Worm (Caenorhabditis elegans) whole organism, L4 larva: ENCODE results near the gene clec-4.

Experiments
- F10B5.3 ChIP-seq: sonication (generic microtip); optimal IDR thresholded peaks from 2 replicates; lab custom pipeline; 2016; ENCODE audit warnings: mild to moderate bottlenecking, missing genetic modification characterization, missing compliant biosample characterization
- F37D6.2 ChIP-seq: sonication (generic microtip); optimal IDR thresholded peaks from 2 replicates; lab custom pipeline; 2016; ENCODE audit warnings: mild to moderate bottlenecking, missing genetic modification characterization, missing compliant biosample characterization
- aly-2 ChIP-seq: sonication (generic microtip); optimal IDR thresholded peaks from 2 replicates; lab custom pipeline; 2018; ENCODE audit warnings: missing biosample characterization, missing genetic modification characterization
- ceh-20 ChIP-seq: fragments of 200-800 bp; sonication (Bioruptor generic); IDR thresholded peaks from 2 replicates; pipeline ENCODE4 v1.3.6; 2022; ENCODE audit warnings: missing genetic modification reagents, missing genetic modification characterization, missing compliant biosample characterization
- ceh-32 ChIP-seq: sonication (generic microtip); optimal IDR thresholded peaks from 2 replicates; lab custom pipeline; 2016; ENCODE audit warnings: mild to moderate bottlenecking, missing genetic modification characterization, missing compliant biosample characterization; ENCODE audit not compliant: poor library complexity
- nhr-10 ChIP-seq: fragments of 150-350 bp; optimal IDR thresholded peaks from 2 replicates; lab custom pipeline; 2014; ENCODE audit warnings: missing biosample characterization, missing genetic modification characterization
- nhr-111 ChIP-seq: fragments of 200-800 bp; sonication (Bioruptor generic); optimal IDR thresholded peaks from 2 replicates; lab custom pipeline; 2018; ENCODE audit warnings: mild to moderate bottlenecking, missing genetic modification characterization, missing compliant biosample characterization
- nhr-28 ChIP-seq: fragments of 150-350 bp; optimal IDR thresholded peaks from 2 replicates; lab custom pipeline; 2014; ENCODE audit warnings: missing biosample characterization, missing genetic modification characterization
- nhr-48 ChIP-seq: sonication (generic microtip); optimal IDR thresholded peaks from 2 replicates; lab custom pipeline; 2016; ENCODE audit warnings: mild to moderate bottlenecking, missing genetic modification characterization, missing compliant biosample characterization
- pqm-1 ChIP-seq: sonication (generic microtip); optimal IDR thresholded peaks from 2 replicates; lab custom pipeline; 2017; ENCODE audit warnings: missing biosample characterization, missing genetic modification characterization
- snpc-4 ChIP-seq: fragments of 150-350 bp; optimal IDR thresholded peaks from 2 replicates; lab custom pipeline; 2014; ENCODE audit warnings: missing biosample characterization, missing genetic modification characterization
- unc-62 ChIP-seq, 3 experiments: fragments of 150-350 bp in 1 of 3; sonication (generic microtip); optimal IDR thresholded peaks in 2 of 3; peaks in 1 of 3; 1 replicate in 1 of 3; 2 replicates in 2 of 3; lab custom pipeline; 2014 to 2017; ENCODE audit warnings: missing biosample characterization in 3 of 3, missing genetic modification characterization in 3 of 3, missing genetic modification reagents in 3 of 3, missing genotype in 1 of 3
- zag-1 ChIP-seq: fragments of 150-350 bp; optimal IDR thresholded peaks from 2 replicates; lab custom pipeline; 2014; ENCODE audit warnings: missing biosample characterization, missing genetic modification characterization
- zip-11 ChIP-seq: fragments of 200-800 bp; sonication (Bioruptor generic); IDR thresholded peaks from 2 replicates; pipeline ENCODE4 v1.3.6; 2022; ENCODE audit warnings: missing genetic modification characterization, missing compliant biosample characterization

DNA sequence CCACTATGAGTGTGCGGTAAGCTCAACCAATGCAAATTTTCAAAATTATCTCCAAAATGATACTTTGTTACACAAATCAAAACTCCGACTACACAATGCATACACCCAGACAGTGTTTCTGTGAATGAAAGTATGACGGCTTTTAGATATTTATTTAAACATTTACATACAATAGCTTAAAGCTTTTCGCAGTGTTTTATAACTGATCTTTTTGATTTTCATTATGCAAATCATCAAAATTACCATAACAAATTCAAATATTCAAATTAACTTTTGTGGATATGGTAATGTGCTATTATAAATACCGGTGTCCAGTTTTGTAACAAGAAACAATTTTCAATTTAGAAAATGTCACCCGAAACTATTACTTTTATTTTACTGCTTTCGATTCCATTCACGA is 34.5 kb downstream of the clec-4 start, which contains the start of the genes F49C5.5 and F49C5.10:
- TF ChIP-seq F37D6.2 (tag; lab: Kevin White, UChicago), result no peak
- no peak for TF ChIP-seq snpc-4 (tag; lab: Kevin White, UChicago)
- TF ChIP-seq ceh-32 (tag; lab: Kevin White, UChicago), result no peak
- TF ChIP-seq zag-1 (tag; lab: Kevin White, UChicago), result no peak
- no peak for TF ChIP-seq nhr-111 (GFP tag; lab: Kevin White, UChicago)
- no peak for TF ChIP-seq nhr-28 (tag; lab: Kevin White, UChicago)
- no peak for TF ChIP-seq zip-11
- no peak for TF ChIP-seq pqm-1 (tag; lab: Kevin White, UChicago)
- no peak for TF ChIP-seq F10B5.3
- TF ChIP-seq nhr-48 (tag; lab: Kevin White, UChicago), result no peak
- TF ChIP-seq aly-2, result no peak
- TF ChIP-seq ceh-20, result no peak
- no peak for TF ChIP-seq unc-62 (GFP tag; optimal IDR thresholded peaks at IDR 0.05 in 1 of 2; lab: Kevin White, UChicago)
- TF ChIP-seq unc-62 (tag; optimal IDR thresholded peaks at IDR 0.05; lab: Kevin White, UChicago), result no peak
- no peak for TF ChIP-seq nhr-10 (tag; lab: Kevin White, UChicago)
